Fruit fly (Drosophila melanogaster): Measurements from ENCODE around the gene CG5787.

The CG5787 gene

DNA sequence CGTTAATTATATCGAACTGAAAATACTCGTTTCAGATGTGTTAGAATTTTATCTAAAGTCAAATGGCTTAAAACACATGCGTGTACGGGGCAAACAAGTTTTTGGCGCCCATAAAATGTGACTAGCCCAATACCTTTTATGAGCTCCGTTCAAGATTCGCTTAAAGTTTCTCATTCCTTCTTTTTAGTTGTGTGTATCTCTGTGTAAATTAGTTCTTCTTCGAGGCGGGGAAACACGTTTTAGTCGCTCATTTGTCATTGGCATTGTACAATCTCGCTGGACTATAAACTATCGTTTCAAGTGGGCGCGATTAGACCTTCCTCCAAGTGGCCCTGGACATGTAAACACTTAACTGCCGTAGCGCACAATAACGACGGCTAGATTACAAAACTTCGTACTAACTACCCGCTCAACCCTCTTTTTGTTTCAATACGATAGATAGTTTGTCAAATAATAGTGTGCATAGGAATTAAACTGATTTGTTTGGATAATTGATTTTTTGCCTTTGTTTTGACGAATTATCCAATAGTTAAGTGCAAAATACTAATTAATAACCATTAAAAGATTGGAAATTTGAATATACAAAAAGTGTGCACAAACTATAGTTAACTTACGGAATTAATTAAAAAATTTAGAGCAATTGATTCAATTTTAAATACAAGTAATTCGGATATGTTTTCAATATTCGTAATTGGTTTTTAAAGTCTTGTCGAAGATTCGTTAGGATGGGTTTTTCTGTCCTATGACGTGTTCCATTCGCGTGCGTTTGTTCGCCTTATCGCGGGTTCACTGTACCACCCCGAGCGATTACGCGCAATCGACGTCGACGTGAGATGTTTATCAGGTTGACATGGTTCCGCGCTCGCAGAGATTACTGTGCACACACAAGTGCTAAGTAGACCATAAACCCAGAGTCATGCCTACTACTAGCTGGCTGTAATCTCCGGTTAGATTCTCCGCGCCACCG lies 8.0 kb upstream of the CG5787 start (continued):
- TF ChIP-seq prd (optimal IDR thresholded peaks at IDR 0.05) (no peak), prd (GFP tag; IDR thresholded peaks at IDR 0.05) (peak; percentile 74), hth (optimal IDR thresholded peaks at IDR 0.05) (no peak), CG4360 (GFP tag; IDR thresholded peaks at IDR 0.05) (no peak), sr (GFP tag; IDR thresholded peaks at IDR 0.05) (no peak), fru (optimal IDR thresholded peaks at IDR 0.05) (no peak), her (GFP tag; optimal IDR thresholded peaks at IDR 0.05) (no peak), E2f2 (GFP tag; IDR thresholded peaks at IDR 0.05) (no peak), E2f1 (GFP tag; IDR thresholded peaks at IDR 0.05) (peak; percentile 32; the same call in 1 of the 2 replicates), ftz-f1 (GFP tag; optimal IDR thresholded peaks at IDR 0.05) (no peak), CG18599 (GFP tag; optimal IDR thresholded peaks at IDR 0.05) (peak; percentile 71), otp (GFP tag; IDR thresholded peaks at IDR 0.05) (peak; percentile 37; the same call in 1 of the 3 replicates), yki (optimal IDR thresholded peaks at IDR 0.05) (no peak), Camta (GFP tag; optimal IDR thresholded peaks at IDR 0.05) (no peak), luna (GFP tag; optimal IDR thresholded peaks at IDR 0.05) (no peak), Blimp-1 (GFP tag; optimal IDR thresholded peaks at IDR 0.05) (peak; percentile 53), Mad (GFP tag; optimal IDR thresholded peaks at IDR 0.05) (peak; percentile 14), CG9437 (GFP tag; optimal IDR thresholded peaks at IDR 0.05) (peak; percentile 13), CG7357 (GFP tag; IDR thresholded peaks at IDR 0.05) (no peak), CG12071 (GFP tag; optimal IDR thresholded peaks at IDR 0.05) (no peak), sens-2 (GFP tag; IDR thresholded peaks at IDR 0.05) (peak; percentile 69; the same call in 1 of the 2 replicates), Sox102F (GFP tag; optimal IDR thresholded peaks at IDR 0.05) (peak; percentile 30), da (GFP tag; optimal IDR thresholded peaks at IDR 0.05) (no peak), CG43689 (GFP tag; IDR thresholded peaks at IDR 0.05) (no peak), CG12299 (tag; optimal IDR thresholded peaks at IDR 0.05) (no peak), Optix (GFP tag; IDR thresholded peaks at IDR 0.05) (peak; percentile 14; the same call in 1 of the 3 replicates), CG5180 (GFP tag; optimal IDR thresholded peaks at IDR 0.05) (peak; percentile 48), CG10209 (GFP tag; optimal IDR thresholded peaks at IDR 0.05) (peak; percentile 49), Ssrp (tag; optimal IDR thresholded peaks at IDR 0.05) (no peak), CG1647 (GFP tag; optimal IDR thresholded peaks at IDR 0.05) (no peak), CG11456 (GFP tag; IDR thresholded peaks at IDR 0.05) (no peak), ato (GFP tag; IDR thresholded peaks at IDR 0.05; ENCODE audit: partially characterized antibody) (no peak), D19A (tag; optimal IDR thresholded peaks at IDR 0.05) (peak; percentile 37), Ravus (GFP tag; IDR thresholded peaks at IDR 0.05) (no peak; the same call in 1 of the 2 replicates), Adf1 (GFP tag; IDR thresholded peaks at IDR 0.05) (peak; percentile 54; the same call in 1 of the 2 replicates), CG6654 (GFP tag; optimal IDR thresholded peaks at IDR 0.05) (no peak), croc (GFP tag; conservative IDR thresholded peaks at IDR 0.05) (no peak), Dll (GFP tag; IDR thresholded peaks at IDR 0.05; ENCODE audit: partially characterized antibody) (no peak), CG17568 (GFP tag; optimal IDR thresholded peaks at IDR 0.05) (no peak), HLHmδ (GFP tag; optimal IDR thresholded peaks at IDR 0.05) (no peak), jigr1 (GFP tag; IDR thresholded peaks at IDR 0.05) (no peak), Fer1 (GFP tag; optimal IDR thresholded peaks at IDR 0.05) (peak; percentile 62), Antp (GFP tag; optimal IDR thresholded peaks at IDR 0.05) (no peak), so (GFP tag; IDR thresholded peaks at IDR 0.05) (0 out of 3 replicates have a peak, but pooled peaks have one; percentile 30), mirr (GFP tag; optimal IDR thresholded peaks at IDR 0.05) (peak; percentile 92), CG17328 (GFP tag; IDR thresholded peaks at IDR 0.05) (no peak), CG13775 (GFP tag; optimal IDR thresholded peaks at IDR 0.05) (no peak), Opbp (GFP tag; IDR thresholded peaks at IDR 0.05; ENCODE audit: partially characterized antibody) (no peak), CG34224 (GFP tag; IDR thresholded peaks at IDR 0.05; ENCODE audit: partially characterized antibody) (no peak), schlank (tag; optimal IDR thresholded peaks at IDR 0.05) (no peak)

Measured in whole organism, embryonic.